Worm (Caenorhabditis elegans): ENCODE measurements around the gene T26E4.3.

DNA sequence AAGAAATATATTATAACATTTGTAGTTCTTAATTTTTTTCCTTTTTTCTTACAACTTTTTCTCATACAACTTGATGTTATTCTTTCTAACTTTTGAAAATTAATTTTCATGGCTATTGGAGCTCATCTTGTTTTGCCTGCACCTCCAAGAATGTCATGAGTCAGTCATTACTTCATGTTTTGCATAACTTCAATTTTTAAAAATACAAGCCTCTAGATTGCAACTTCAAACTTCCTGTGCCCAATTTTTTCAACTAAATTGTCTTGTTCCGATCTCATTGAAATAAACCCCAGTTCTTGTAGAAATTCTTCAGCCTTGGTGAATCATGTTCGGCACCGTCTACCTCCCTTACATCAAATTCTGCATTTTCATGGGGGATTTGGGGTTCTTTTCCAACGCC lies 24.1 kb upstream of the T26E4.3 start, which contains the start of gene str-9:
- TF ChIP-seq snpc-4 (tag; optimal IDR thresholded peaks at IDR 0.05) (no peak), daf-12 (tag; optimal IDR thresholded peaks at IDR 0.05) (no peak), nhr-25 (tag; optimal IDR thresholded peaks at IDR 0.05) (no peak), unc-62 (GFP tag; optimal IDR thresholded peaks at IDR 0.05) (no peak), elt-3 (tag; optimal IDR thresholded peaks at IDR 0.05) (no peak)

Measured in whole organism, L3 larva.